Worm (Caenorhabditis elegans): ENCODE measurements around the gene mex-6.

DNA sequence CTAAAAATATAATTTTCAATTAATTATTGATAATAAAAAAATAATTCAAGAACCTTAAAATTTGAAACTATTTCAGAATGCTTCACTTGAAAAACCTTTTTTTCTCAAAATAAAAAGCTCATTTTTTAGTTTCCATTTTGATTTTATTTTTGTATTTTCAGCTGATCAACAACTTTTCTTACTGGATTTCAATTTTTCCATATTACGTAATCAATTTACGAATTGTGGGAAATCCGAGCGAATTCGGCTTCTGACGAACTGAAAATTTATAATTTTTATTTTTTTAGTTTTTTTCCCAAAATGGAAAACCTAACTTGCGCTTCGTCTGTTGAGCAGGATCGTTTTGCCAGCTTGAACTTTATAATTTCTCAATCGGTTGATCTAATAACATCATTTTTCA is 13.5 kb downstream of the mex-6 start, which contains the start of gene sra-8:
- no peak for TF ChIP-seq lin-15B (tag; optimal IDR thresholded peaks at IDR 0.05)
- TF ChIP-seq lsy-12 (tag; optimal IDR thresholded peaks at IDR 0.05) = no peak
- TF ChIP-seq aly-2 (tag; optimal IDR thresholded peaks at IDR 0.05) = no peak
- no peak for TF ChIP-seq pha-4 (tag; optimal IDR thresholded peaks at IDR 0.05)
- TF ChIP-seq nhr-23 (tag; optimal IDR thresholded peaks at IDR 0.05) = no peak
- TF ChIP-seq nhr-25 (tag; optimal IDR thresholded peaks at IDR 0.05) = no peak
- TF ChIP-seq ama-1 (optimal IDR thresholded peaks at IDR 0.05) = no peak
- no peak for TF ChIP-seq skn-1 (tag; optimal IDR thresholded peaks at IDR 0.05)
- TF ChIP-seq elt-3 (tag; optimal IDR thresholded peaks at IDR 0.05) = no peak
- no peak for TF ChIP-seq daf-12 (tag; optimal IDR thresholded peaks at IDR 0.05)
- no peak for TF ChIP-seq unc-62 (GFP tag; optimal IDR thresholded peaks at IDR 0.05)
- TF ChIP-seq jun-1 (tag; optimal IDR thresholded peaks at IDR 0.05) = no peak
- TF ChIP-seq ceh-28 (tag; optimal IDR thresholded peaks at IDR 0.05) = no peak
